Worm (Caenorhabditis elegans) whole organism, L4 larva: ENCODE data around the gene srlf-28.
A peak's percentile ranks its signal among the peaks of the same experiment; 100 is the strongest.

Experiments
- D1046.2 ChIP-seq: fragments of 200-800 bp; sonication (Bioruptor generic); IDR thresholded peaks from 2 replicates; pipeline ENCODE4 v1.3.6; 2022; ENCODE audit warnings: missing genetic modification characterization, missing compliant biosample characterization
- ZK337.2 ChIP-seq: fragments of 200-800 bp; sonication (Bioruptor generic); IDR thresholded peaks from 2 replicates; pipeline ENCODE4 v1.3.6; 2022; ENCODE audit warnings: missing genetic modification reagents, missing genetic modification characterization, missing compliant biosample characterization
- aha-1 ChIP-seq: fragments of 150-350 bp; peaks from one replicate; lab custom pipeline; 2014; ENCODE audit warnings: missing biosample characterization, missing genetic modification characterization
- aly-2 ChIP-seq: sonication (generic microtip); optimal IDR thresholded peaks from 2 replicates; lab custom pipeline; 2018; ENCODE audit warnings: missing biosample characterization, missing genetic modification characterization
- attf-4 ChIP-seq: sonication (generic microtip); optimal IDR thresholded peaks from 3 replicates; lab custom pipeline; 2017; ENCODE audit warnings: missing biosample characterization, missing genetic modification characterization
- cey-2 ChIP-seq: sonication (generic microtip); optimal IDR thresholded peaks from 3 replicates; lab custom pipeline; 2017; ENCODE audit warnings: missing genetic modification characterization, mild to moderate bottlenecking, missing compliant biosample characterization, antibody characterized with exemption, borderline replicate concordance; ENCODE audit not compliant: insufficient read depth
- daf-19 ChIP-seq: fragments of 200-800 bp; sonication (Bioruptor generic); conservative IDR thresholded peaks from 2 replicates; pipeline ENCODE4 v1.3.6; 2022; ENCODE audit warnings: missing genetic modification characterization, missing compliant biosample characterization
- duxl-1 ChIP-seq: sonication (generic microtip); optimal IDR thresholded peaks from 2 replicates; lab custom pipeline; 2016; ENCODE audit warnings: mild to moderate bottlenecking, missing genetic modification characterization, moderate library complexity, missing compliant biosample characterization; ENCODE audit not compliant: poor library complexity
- hlh-11 ChIP-seq: fragments of 200-800 bp; sonication (Bioruptor generic); optimal IDR thresholded peaks from 2 replicates; lab custom pipeline; 2018; ENCODE audit warnings: mild to moderate bottlenecking, missing genetic modification characterization, missing compliant biosample characterization
- mxl-3 ChIP-seq: fragments of 200-800 bp; sonication (Bioruptor generic); optimal IDR thresholded peaks from 2 replicates; lab custom pipeline; 2018; ENCODE audit warnings: mild to moderate bottlenecking, missing genetic modification characterization, missing compliant biosample characterization
- nhr-102 ChIP-seq: sonication (generic microtip); optimal IDR thresholded peaks from 2 replicates; lab custom pipeline; 2016; ENCODE audit warnings: mild to moderate bottlenecking, missing genetic modification characterization, moderate library complexity, missing compliant biosample characterization
- nhr-25 ChIP-seq: sonication (generic microtip); optimal IDR thresholded peaks from 2 replicates; lab custom pipeline; 2017; ENCODE audit warnings: missing genetic modification characterization, mild to moderate bottlenecking, missing compliant biosample characterization, antibody characterized with exemption, moderate library complexity, borderline replicate concordance; ENCODE audit not compliant: insufficient read depth
- nhr-48 ChIP-seq: sonication (generic microtip); optimal IDR thresholded peaks from 2 replicates; lab custom pipeline; 2016; ENCODE audit warnings: mild to moderate bottlenecking, missing genetic modification characterization, missing compliant biosample characterization
- zfp-2 ChIP-seq: sonication (generic microtip); optimal IDR thresholded peaks from 2 replicates; lab custom pipeline; 2016; ENCODE audit warnings: mild to moderate bottlenecking, missing genetic modification characterization, missing compliant biosample characterization
- zip-2 ChIP-seq: fragments of 150-350 bp; optimal IDR thresholded peaks from 2 replicates; lab custom pipeline; 2014; ENCODE audit warnings: missing biosample characterization, missing genetic modification characterization
- ztf-7 ChIP-seq: fragments of 150-350 bp; optimal IDR thresholded peaks from 2 replicates; lab custom pipeline; 2014; ENCODE audit warnings: missing biosample characterization, missing genetic modification characterization

srlf-28 gene

ce11 chrIV:14297058-14297457 is 46.6 kb downstream of the srlf-28 start:
- TF ChIP-seq zfp-2 (tag; lab: Kevin White, UChicago) (no peak), nhr-102 (tag; lab: Kevin White, UChicago) (no peak), mxl-3 (GFP tag; lab: Kevin White, UChicago) (no peak), ZK337.2 (GFP tag; lab: Robert Waterston, UW) (no peak), cey-2 (tag; lab: Kevin White, UChicago) (no peak), zip-2 (tag; lab: Kevin White, UChicago) (no peak), hlh-11 (no peak), daf-19 (GFP tag; lab: Robert Waterston, UW) (no peak), nhr-25 (no peak), D1046.2 (GFP tag; lab: Robert Waterston, UW) (no peak), aly-2 (tag; lab: Kevin White, UChicago) (no peak), duxl-1 (tag; lab: Kevin White, UChicago) (no peak)

ce11 chrIV:14295262-14295661 is 48.4 kb downstream of the srlf-28 start:
- peak; percentile 72 for TF ChIP-seq aha-1 (tag; lab: Kevin White, UChicago)
- TF ChIP-seq nhr-48 (tag; lab: Kevin White, UChicago): no peak
- TF ChIP-seq attf-4 (tag; lab: Kevin White, UChicago): no peak
- TF ChIP-seq ztf-7 (tag; lab: Kevin White, UChicago): no peak
